Worm (Caenorhabditis elegans) whole organism, mixed stage, embryonic: ENCODE data around the gene C17G10.10.
"Not testable (repeated sequence)": the region's sequence is repeated elsewhere in the genome, so short reads cannot be mapped to it uniquely, and the experiment has no call there.

Source experiments
- bed-3 ChIP-seq: fragments of 200-800 bp; sonication (Bioruptor generic); optimal IDR thresholded peaks from 3 replicates; lab custom pipeline; 2018; ENCODE audit warnings: mild to moderate bottlenecking, missing genetic modification characterization, moderate library complexity, missing compliant biosample characterization
- blmp-1 ChIP-seq: fragments of 150-350 bp; optimal IDR thresholded peaks from 2 replicates; lab custom pipeline; 2014; ENCODE audit warnings: missing biosample characterization, missing genetic modification characterization
- ceh-39 ChIP-seq: fragments of 150-350 bp; optimal IDR thresholded peaks from 2 replicates; lab custom pipeline; 2014; ENCODE audit warnings: missing biosample characterization, missing genetic modification characterization
- ceh-43 ChIP-seq: fragments of 200-800 bp; sonication (Bioruptor generic); optimal IDR thresholded peaks from 2 replicates; lab custom pipeline; 2018; ENCODE audit warnings: mild to moderate bottlenecking, missing genetic modification characterization, moderate library complexity, missing compliant biosample characterization
- ceh-83 ChIP-seq: fragments of 200-800 bp; sonication (Bioruptor generic); optimal IDR thresholded peaks from 2 replicates; lab custom pipeline; 2018; ENCODE audit warnings: mild to moderate bottlenecking, missing genetic modification characterization, missing compliant biosample characterization
- ces-1 ChIP-seq: fragments of 150-350 bp; optimal IDR thresholded peaks from 2 replicates; lab custom pipeline; 2014; ENCODE audit warnings: missing biosample characterization, missing genetic modification reagents, missing genetic modification characterization
- cnd-1 ChIP-seq: fragments of 200-800 bp; sonication (Bioruptor generic); optimal IDR thresholded peaks from 2 replicates; lab custom pipeline; 2018; ENCODE audit warnings: mild to moderate bottlenecking, missing genetic modification characterization, missing compliant biosample characterization
- drap-1 ChIP-seq: fragments of 200-800 bp; sonication (Bioruptor generic); optimal IDR thresholded peaks from 3 replicates; lab custom pipeline; 2018; ENCODE audit warnings: mild to moderate bottlenecking, missing genetic modification characterization, missing compliant biosample characterization
- elt-3 ChIP-seq: fragments of 150-350 bp; optimal IDR thresholded peaks from 2 replicates; lab custom pipeline; 2014; ENCODE audit warnings: missing biosample characterization, missing genetic modification characterization
- flh-1 ChIP-seq: fragments of 200-800 bp; sonication (Bioruptor generic); optimal IDR thresholded peaks from 2 replicates; lab custom pipeline; 2018; ENCODE audit warnings: mild to moderate bottlenecking, missing genetic modification characterization, moderate library complexity, missing compliant biosample characterization
- ham-2 ChIP-seq: fragments of 200-800 bp; sonication (Bioruptor generic); optimal IDR thresholded peaks from 2 replicates; lab custom pipeline; 2018; ENCODE audit warnings: mild to moderate bottlenecking, missing genetic modification characterization, missing compliant biosample characterization
- hlh-1 ChIP-seq: fragments of 150-350 bp; optimal IDR thresholded peaks from 2 replicates; lab custom pipeline; 2014; ENCODE audit warnings: missing biosample characterization, missing genetic modification reagents, missing genetic modification characterization
- lin-13 ChIP-seq: fragments of 150-350 bp; optimal IDR thresholded peaks from 2 replicates; lab custom pipeline; 2014; ENCODE audit warnings: missing biosample characterization, missing genetic modification characterization
- lin-32 ChIP-seq: fragments of 200-800 bp; sonication (Bioruptor generic); optimal IDR thresholded peaks from 2 replicates; lab custom pipeline; 2018; ENCODE audit warnings: mild to moderate bottlenecking, missing genetic modification characterization, missing compliant biosample characterization
- lsy-2 ChIP-seq: fragments of 150-350 bp; optimal IDR thresholded peaks from 2 replicates; lab custom pipeline; 2014; ENCODE audit warnings: missing biosample characterization, missing genetic modification characterization
- mab-5 ChIP-seq: fragments of 150-350 bp; optimal IDR thresholded peaks from 2 replicates; lab custom pipeline; 2014; ENCODE audit warnings: missing biosample characterization, missing genetic modification characterization
- mep-1 ChIP-seq: fragments of 150-350 bp; optimal IDR thresholded peaks from 2 replicates; lab custom pipeline; 2017; ENCODE audit warnings: missing biosample characterization, missing genetic modification reagents, missing genetic modification characterization, inconsistent platforms
- mls-2 ChIP-seq: sonication (generic microtip); optimal IDR thresholded peaks from 2 replicates; lab custom pipeline; 2016; ENCODE audit warnings: mild to moderate bottlenecking, missing genetic modification characterization, moderate library complexity, missing compliant biosample characterization
- nhr-12 ChIP-seq: fragments of 150-350 bp; optimal IDR thresholded peaks from 2 replicates; lab custom pipeline; 2014; ENCODE audit warnings: missing biosample characterization, missing genetic modification characterization
- nhr-2 ChIP-seq: fragments of 150-350 bp; optimal IDR thresholded peaks from 2 replicates; lab custom pipeline; 2014; ENCODE audit warnings: missing biosample characterization, missing genetic modification characterization
- nhr-237 ChIP-seq: fragments of 150-350 bp; optimal IDR thresholded peaks from 2 replicates; lab custom pipeline; 2014; ENCODE audit warnings: missing biosample characterization, missing genetic modification characterization
- nhr-28 ChIP-seq: fragments of 150-350 bp; optimal IDR thresholded peaks from 2 replicates; lab custom pipeline; 2014; ENCODE audit warnings: missing biosample characterization, missing genetic modification characterization
- sem-2 ChIP-seq: fragments of 200-800 bp; sonication (Bioruptor generic); optimal IDR thresholded peaks from 2 replicates; lab custom pipeline; 2018; ENCODE audit warnings: mild to moderate bottlenecking, missing genetic modification characterization, missing compliant biosample characterization
- snpc-4 ChIP-seq: fragments of 150-350 bp; optimal IDR thresholded peaks from 2 replicates; lab custom pipeline; 2014; ENCODE audit warnings: missing biosample characterization, missing genetic modification characterization
- sptf-1 ChIP-seq: sonication (generic microtip); optimal IDR thresholded peaks from 2 replicates; lab custom pipeline; 2017; ENCODE audit warnings: mild to moderate bottlenecking, missing genetic modification characterization, moderate library complexity, missing compliant biosample characterization
- tbx-8 ChIP-seq: fragments of 200-800 bp; sonication (Bioruptor generic); optimal IDR thresholded peaks from 2 replicates; lab custom pipeline; 2018; ENCODE audit warnings: mild to moderate bottlenecking, missing genetic modification characterization, moderate library complexity, missing compliant biosample characterization
- unc-120 ChIP-seq: sonication (generic microtip); optimal IDR thresholded peaks from 2 replicates; lab custom pipeline; 2017; ENCODE audit warnings: missing genetic modification characterization, missing compliant biosample characterization; ENCODE audit not compliant: poor library complexity, severe bottlenecking
- unc-39 ChIP-seq: fragments of 150-350 bp; optimal IDR thresholded peaks from 2 replicates; lab custom pipeline; 2014; ENCODE audit warnings: missing biosample characterization, missing genetic modification characterization
- unc-62 ChIP-seq: fragments of 150-350 bp; optimal IDR thresholded peaks from 2 replicates; lab custom pipeline; 2014; ENCODE audit warnings: missing biosample characterization, missing genetic modification reagents, missing genetic modification characterization
- zip-8 ChIP-seq: fragments of 150-350 bp; optimal IDR thresholded peaks from 2 replicates; lab custom pipeline; 2014; ENCODE audit warnings: missing biosample characterization, missing genetic modification characterization
- ztf-11 ChIP-seq: fragments of 150-350 bp; optimal IDR thresholded peaks from 2 replicates; lab custom pipeline; 2014; ENCODE audit warnings: missing biosample characterization, missing genetic modification characterization

C17G10.10 gene

DNA sequence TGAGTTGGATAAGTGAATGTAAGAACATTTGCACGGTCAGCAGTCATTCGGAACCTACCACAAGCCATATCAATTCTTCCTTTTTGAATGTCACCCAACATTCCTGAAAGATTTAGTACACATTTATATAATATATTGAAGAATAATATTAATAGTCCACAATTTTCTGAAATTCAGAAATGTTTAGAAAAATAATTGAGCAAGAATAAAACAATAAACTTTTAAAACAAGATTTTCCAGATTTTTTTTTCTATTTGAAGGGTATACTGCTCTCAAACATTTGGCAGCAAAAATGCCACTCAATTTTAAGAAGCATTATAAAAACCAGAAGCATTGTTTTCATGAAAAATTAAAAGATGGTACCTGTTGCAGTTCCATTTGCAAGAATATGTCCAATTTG lies 37.6 kb upstream of the C17G10.10 start, which contains the start of gene F59E12.8:
F59E12.8 (minus strand) TSS at position 101 of the 400 bp plus-strand sequence.
- TF ChIP-seq sptf-1 (tag; lab: Kevin White, UChicago) (no peak), snpc-4 (tag; lab: Kevin White, UChicago) (no peak), ceh-43 (GFP tag; lab: Kevin White, UChicago) (no peak), ces-1 (GFP tag; lab: Kevin White, UChicago) (no peak), sem-2 (GFP tag; lab: Kevin White, UChicago) (no peak), blmp-1 (tag; lab: Kevin White, UChicago) (no peak), ztf-11 (tag; lab: Kevin White, UChicago) (no peak), unc-39 (no peak), mep-1 (tag; lab: Kevin White, UChicago) (no peak), tbx-8 (GFP tag; lab: Kevin White, UChicago) (no peak), hlh-1 (no peak), zip-8 (tag; lab: Kevin White, UChicago) (no peak)

DNA sequence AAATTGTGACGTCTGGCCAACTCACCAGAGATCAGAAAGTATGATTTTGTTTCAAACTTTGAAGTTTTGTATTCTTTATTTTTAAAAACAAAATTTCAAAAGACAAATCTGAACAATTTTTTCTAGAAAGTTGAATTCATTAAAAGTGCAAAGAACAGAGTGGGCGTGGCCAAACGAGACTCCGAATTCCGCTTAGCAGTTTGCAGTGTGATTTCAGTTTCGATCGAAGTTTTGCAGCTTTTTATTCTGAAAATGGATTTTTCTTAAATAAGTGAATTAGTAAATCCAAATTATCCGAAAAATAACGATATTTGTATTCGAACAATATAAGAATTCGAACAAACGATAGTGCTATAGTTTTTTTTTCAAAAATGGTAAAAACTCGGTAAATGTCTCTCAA lies 34.3 kb upstream of the C17G10.10 start:
- TF ChIP-seq nhr-2 (tag; lab: Kevin White, UChicago): no peak
- no peak for TF ChIP-seq ces-1 (GFP tag; lab: Kevin White, UChicago)
- no peak for TF ChIP-seq unc-62 (GFP tag; lab: Kevin White, UChicago)
- no peak for TF ChIP-seq ztf-11 (tag; lab: Kevin White, UChicago)
- no peak for TF ChIP-seq snpc-4 (tag; lab: Kevin White, UChicago)
- no peak for TF ChIP-seq lsy-2
- no peak for TF ChIP-seq ham-2 (GFP tag; lab: Kevin White, UChicago)
- TF ChIP-seq ceh-83 (GFP tag; lab: Kevin White, UChicago): no peak
- TF ChIP-seq lin-13 (tag; lab: Kevin White, UChicago): no peak
- TF ChIP-seq nhr-237 (tag; lab: Kevin White, UChicago): no peak
- no peak for TF ChIP-seq sem-2 (GFP tag; lab: Kevin White, UChicago)
- TF ChIP-seq elt-3 (tag; lab: Kevin White, UChicago): no peak
- no peak for TF ChIP-seq mab-5 (tag; lab: Kevin White, UChicago)
- no peak for TF ChIP-seq blmp-1 (tag; lab: Kevin White, UChicago)
- no peak for TF ChIP-seq flh-1 (GFP tag; lab: Kevin White, UChicago)
- TF ChIP-seq drap-1 (GFP tag; lab: Kevin White, UChicago): no peak
- no peak for TF ChIP-seq nhr-12
- TF ChIP-seq mls-2 (tag; lab: Kevin White, UChicago): no peak

ce11 chrII:5630851-5631401 lies 31.8 kb upstream of the C17G10.10 start, which contains the start of the genes F59E12.6 and npl-4.1:
Gene F59E12.6 (minus strand): TSS chrII:5630951.
Gene npl-4.1 (plus strand): TSS chrII:5631351.
- not testable (repeated sequence) for TF ChIP-seq ham-2 (GFP tag; lab: Kevin White, UChicago); unc-120 (tag; lab: Kevin White, UChicago); lsy-2

- TF ChIP-seq nhr-28 (no peak), unc-39 (no peak), lin-13 (tag; lab: Kevin White, UChicago) (no peak), hlh-1 (no peak), cnd-1 (tag; lab: Kevin White, UChicago) (no peak), ceh-83 (GFP tag; lab: Kevin White, UChicago) (no peak), mls-2 (tag; lab: Kevin White, UChicago) (no peak), blmp-1 (tag; lab: Kevin White, UChicago) (no peak), unc-120 (tag; lab: Kevin White, UChicago) (no peak), bed-3 (no peak), lin-32 (GFP tag; lab: Kevin White, UChicago) (no peak), ham-2 (GFP tag; lab: Kevin White, UChicago) (no peak), ceh-39 (tag; lab: Kevin White, UChicago) (no peak), nhr-12 (no peak), flh-1 (GFP tag; lab: Kevin White, UChicago) (no peak)
These were observed 29.2 kb upstream of the C17G10.10 start, which contains the start of gene F59E12.15 for ce11 chrII:5628326-5628818. Gene F59E12.15 (minus strand): TSS chrII:5628376.
